Fruit fly (Drosophila melanogaster): ENCODE results near the gene Doc1.

Doc1 gene

dm6 chr3L:9033537-9033936 is 7.6 kb upstream of the Doc1 start (continued):
- TF ChIP-seq Lpt (GFP tag; optimal IDR thresholded peaks at IDR 0.05) (no peak), CG6163 (GFP tag; IDR thresholded peaks at IDR 0.05) (no peak), pdm3 (GFP tag; optimal IDR thresholded peaks at IDR 0.05) (peak; percentile 10), fd85E (GFP tag; optimal IDR thresholded peaks at IDR 0.05) (no peak), CG11294 (GFP tag; IDR thresholded peaks at IDR 0.05) (no peak), Met (GFP tag; optimal IDR thresholded peaks at IDR 0.05) (peak; percentile 51), CG8319 (GFP tag; optimal IDR thresholded peaks at IDR 0.05) (no peak), CG4318 (GFP tag; optimal IDR thresholded peaks at IDR 0.05) (no peak), CG6854 (GFP tag; optimal IDR thresholded peaks at IDR 0.05) (peak; percentile 37), Hr4 (GFP tag; optimal IDR thresholded peaks at IDR 0.05) (no peak), Hr39 (GFP tag; optimal IDR thresholded peaks at IDR 0.05) (peak; percentile 36), Eip78C (GFP tag) (peak; percentile 80), spab (GFP tag; optimal IDR thresholded peaks at IDR 0.05) (no peak), Blimp-1 (GFP tag; optimal IDR thresholded peaks at IDR 0.05) (peak; percentile 20), CG11902 (GFP tag; optimal IDR thresholded peaks at IDR 0.05) (peak; percentile 51), CG32006 (GFP tag; optimal IDR thresholded peaks at IDR 0.05) (peak; percentile 26), CG6792 (GFP tag; optimal IDR thresholded peaks at IDR 0.05) (peak; percentile 36), CG3919 (GFP tag; optimal IDR thresholded peaks at IDR 0.05) (peak; percentile 59), CG1621 (tag; optimal IDR thresholded peaks at IDR 0.05) (no peak), CG3032 (tag; optimal IDR thresholded peaks at IDR 0.05) (peak; percentile 47), CG10631 (GFP tag; optimal IDR thresholded peaks at IDR 0.05) (peak; percentile 40), Sox14 (GFP tag; optimal IDR thresholded peaks at IDR 0.05) (peak; percentile 26), CG9139 (GFP tag; optimal IDR thresholded peaks at IDR 0.05) (no peak), ss (GFP tag; optimal IDR thresholded peaks at IDR 0.05) (peak in 1 of 2 experiments; percentile 45), CG31627 (GFP tag; optimal IDR thresholded peaks at IDR 0.05) (peak; percentile 38), dac (GFP tag; optimal IDR thresholded peaks at IDR 0.05) (no peak), cyc (GFP tag; optimal IDR thresholded peaks at IDR 0.05) (peak; percentile 48), CG15336 (GFP tag; IDR thresholded peaks at IDR 0.05) (peak; percentile 39; the same call in 1 of the 2 replicates), topi (GFP tag; optimal IDR thresholded peaks at IDR 0.05) (peak; percentile 39), CG7368 (GFP tag; optimal IDR thresholded peaks at IDR 0.05) (no peak), Sox15 (GFP tag; optimal IDR thresholded peaks at IDR 0.05) (peak; percentile 27), esn (GFP tag; optimal IDR thresholded peaks at IDR 0.05) (peak; percentile 66), acj6 (GFP tag; optimal IDR thresholded peaks at IDR 0.05) (peak; percentile 51), CG8119 (GFP tag; IDR thresholded peaks at IDR 0.05) (no peak), Sox102F (GFP tag; optimal IDR thresholded peaks at IDR 0.05) (peak; percentile 15)

dm6 chr3L:9033999-9034626 is 7.1 kb upstream of the Doc1 start:
- TF ChIP-seq Eip78C (GFP tag) (peak; percentile 86), cyc (GFP tag; optimal IDR thresholded peaks at IDR 0.05) (peak; percentile 89), CG6276 (GFP tag; optimal IDR thresholded peaks at IDR 0.05) (no peak), acj6 (GFP tag; optimal IDR thresholded peaks at IDR 0.05) (peak; percentile 22), CG7368 (GFP tag; optimal IDR thresholded peaks at IDR 0.05) (peak; percentile 73), Lpt (GFP tag; optimal IDR thresholded peaks at IDR 0.05) (no peak), dsx (GFP tag; optimal IDR thresholded peaks at IDR 0.05; ENCODE audit: poor library complexity, severe bottlenecking) (peak; percentile 29), achi (GFP tag; optimal IDR thresholded peaks at IDR 0.05) (peak; percentile 48), Ets21C (GFP tag; optimal IDR thresholded peaks at IDR 0.05) (peak; percentile 24), Sox102F (GFP tag; optimal IDR thresholded peaks at IDR 0.05) (peak; percentile 71), spab (GFP tag; optimal IDR thresholded peaks at IDR 0.05) (peak; percentile 75), Hr4 (GFP tag; optimal IDR thresholded peaks at IDR 0.05) (no peak), CG15336 (GFP tag; IDR thresholded peaks at IDR 0.05) (peak; percentile 42; the same call in 1 of the 2 replicates), CG8119 (GFP tag; IDR thresholded peaks at IDR 0.05) (peak; percentile 40; the same call in 1 of the 3 replicates), CG4318 (GFP tag; optimal IDR thresholded peaks at IDR 0.05) (no peak), salr (GFP tag; optimal IDR thresholded peaks at IDR 0.05) (no peak), eg (GFP tag; IDR thresholded peaks at IDR 0.05) (0 out of 3 replicates have a peak, but pooled peaks have one; percentile 36), Smox (GFP tag; optimal IDR thresholded peaks at IDR 0.05) (peak; percentile 65), CG11294 (GFP tag; IDR thresholded peaks at IDR 0.05) (no peak), CG6808 (GFP tag; optimal IDR thresholded peaks at IDR 0.05) (peak; percentile 78), CG9139 (GFP tag; optimal IDR thresholded peaks at IDR 0.05) (peak; percentile 52), Eip75B (GFP tag; optimal IDR thresholded peaks at IDR 0.05) (no peak), OdsH (GFP tag; optimal IDR thresholded peaks at IDR 0.05) (peak; percentile 46), topi (GFP tag; optimal IDR thresholded peaks at IDR 0.05) (peak; percentile 81), CG11902 (GFP tag; optimal IDR thresholded peaks at IDR 0.05) (peak; percentile 70), Sox14 (GFP tag; optimal IDR thresholded peaks at IDR 0.05) (peak; percentile 52), lz (GFP tag; optimal IDR thresholded peaks at IDR 0.05) (peak; percentile 3), dac (GFP tag; optimal IDR thresholded peaks at IDR 0.05) (no peak), CG8632 (GFP tag; optimal IDR thresholded peaks at IDR 0.05) (peak; percentile 36), CG6163 (GFP tag; IDR thresholded peaks at IDR 0.05) (peak; percentile 84), CG8319 (GFP tag; optimal IDR thresholded peaks at IDR 0.05) (peak; percentile 66), CG32006 (GFP tag; optimal IDR thresholded peaks at IDR 0.05) (peak; percentile 16)

All from whole organism, prepupa.